Worm (Caenorhabditis elegans) whole organism, young adult: ENCODE data around the gene F14H12.2.

Experiments
- B0035.1 ChIP-seq: sonication (generic microtip); optimal IDR thresholded peaks from 2 replicates; lab custom pipeline; 2016; ENCODE audit warnings: missing genetic modification characterization, mild to moderate bottlenecking, missing compliant biosample characterization, missing genotype, missing genetic modification reagents
- D2030.7 ChIP-seq: fragments of 200-800 bp; sonication (Bioruptor generic); IDR thresholded peaks from 2 replicates; pipeline ENCODE4 v1.3.6; 2022; ENCODE audit warnings: missing genetic modification reagents, missing genetic modification characterization, missing compliant biosample characterization
- F57A8.1 ChIP-seq: fragments of 200-800 bp; sonication (Bioruptor generic); optimal IDR thresholded peaks from 2 replicates; lab custom pipeline; 2018; ENCODE audit warnings: mild to moderate bottlenecking, missing genetic modification characterization, moderate library complexity, missing compliant biosample characterization
- egl-44 ChIP-seq: fragments of 200-800 bp; sonication (Bioruptor generic); IDR thresholded peaks from 2 replicates; pipeline ENCODE4 v1.3.6; 2022; ENCODE audit warnings: missing genetic modification reagents, missing genetic modification characterization, missing compliant biosample characterization
- madf-3 ChIP-seq: fragments of 200-800 bp; sonication (Bioruptor generic); IDR thresholded peaks from 2 replicates; pipeline ENCODE4 v1.3.6; 2022; ENCODE audit warnings: missing genetic modification reagents, missing genetic modification characterization, missing compliant biosample characterization
- madf-8 ChIP-seq: fragments of 200-800 bp; sonication (Bioruptor generic); conservative IDR thresholded peaks from 2 replicates; pipeline ENCODE4 v1.3.6; 2022; ENCODE audit warnings: missing genetic modification reagents, missing genetic modification characterization, missing compliant biosample characterization
- pbrm-1 ChIP-seq: fragments of 200-800 bp; sonication (Bioruptor generic); IDR thresholded peaks from 2 replicates; pipeline ENCODE4 v1.3.6; 2022; ENCODE audit warnings: missing genetic modification reagents, missing genetic modification characterization, missing compliant biosample characterization
- rcor-1 ChIP-seq: fragments of 200-800 bp; sonication (Bioruptor generic); IDR thresholded peaks from 2 replicates; pipeline ENCODE4 v1.3.6; 2022; ENCODE audit warnings: missing genetic modification reagents, missing genetic modification characterization, missing compliant biosample characterization
- sea-2 ChIP-seq: fragments of 200-800 bp; sonication (Bioruptor generic); IDR thresholded peaks from 2 replicates; pipeline ENCODE4 v1.3.6; 2022; ENCODE audit warnings: missing genetic modification characterization, missing compliant biosample characterization
- unc-62 ChIP-seq: fragments of 150-350 bp; optimal IDR thresholded peaks from 2 replicates; lab custom pipeline; 2014; ENCODE audit warnings: missing biosample characterization, missing genetic modification reagents, missing genetic modification characterization
- ztf-26 ChIP-seq: sonication (generic microtip); optimal IDR thresholded peaks from 2 replicates; lab custom pipeline; 2017; ENCODE audit warnings: missing genetic modification characterization, missing compliant biosample characterization

ce11 chrX:4317095-4317494, 33.2 kb upstream of the F14H12.2 start:
- TF ChIP-seq F57A8.1 (GFP tag; lab: Kevin White, UChicago), result no peak
- no peak for TF ChIP-seq rcor-1 (GFP tag; lab: Robert Waterston, UW)
- no peak for TF ChIP-seq madf-3 (GFP tag; lab: Robert Waterston, UW)
- no peak for TF ChIP-seq D2030.7 (GFP tag; lab: Robert Waterston, UW)
- TF ChIP-seq pbrm-1, result no peak
- no peak for TF ChIP-seq ztf-26 (tag; lab: Kevin White, UChicago)
- TF ChIP-seq madf-8 (GFP tag; lab: Robert Waterston, UW), result no peak
- TF ChIP-seq sea-2 (GFP tag; lab: Robert Waterston, UW), result no peak
- TF ChIP-seq egl-44, result no peak
- no peak for TF ChIP-seq unc-62
- TF ChIP-seq B0035.1 (tag; lab: Kevin White, UChicago), result no peak
